Fruit fly (Drosophila melanogaster) whole organism, wandering third instar larva: ENCODE results near the gene bru3.

Source experiments
- Abd-B ChIP-seq: fragments of >200 bp; optimal IDR thresholded peaks from 2 replicates; lab custom pipeline; 2017; ENCODE audit warnings: missing biosample characterization, missing genetic modification characterization
- CG32264 ChIP-seq: fragments of 200-800 bp; sonication (Bioruptor generic); optimal IDR thresholded peaks from 2 replicates; lab custom pipeline; 2016; ENCODE audit warnings: missing biosample characterization, missing genetic modification characterization
- CG9705 ChIP-seq: fragments of 200-800 bp; sonication (Bioruptor generic); optimal IDR thresholded peaks from 2 replicates; lab custom pipeline; 2018; ENCODE audit warnings: missing biosample characterization, mild to moderate bottlenecking, missing genetic modification characterization
- CrebA ChIP-seq: fragments of 200-800 bp; sonication (Bioruptor generic); optimal IDR thresholded peaks from 2 replicates; lab custom pipeline; 2016; ENCODE audit warnings: missing biosample characterization, mild to moderate bottlenecking, missing genetic modification characterization, borderline replicate concordance
- Dif ChIP-seq: fragments of 200-275, 200-300 bp; sonication (Bioruptor generic); optimal IDR thresholded peaks from 2 replicates; lab custom pipeline; 2018; ENCODE audit warnings: missing biosample characterization, missing genetic modification characterization; ENCODE audit not compliant: partially characterized antibody
- GATAd ChIP-seq: sonication (Bioruptor generic); optimal IDR thresholded peaks from 2 replicates; lab custom pipeline; 2016; ENCODE audit warnings: missing biosample characterization, missing genetic modification characterization
- HLH106 ChIP-seq: fragments of 200-800 bp; optimal IDR thresholded peaks from 3 replicates; lab custom pipeline; 2019; ENCODE audit warnings: missing biosample characterization, mild to moderate bottlenecking, missing genetic modification characterization, moderate library complexity
- Hnf4 ChIP-seq: fragments of 200-800 bp; sonication (Bioruptor generic); optimal IDR thresholded peaks from 2 replicates; lab custom pipeline; 2016; ENCODE audit warnings: missing biosample characterization, mild to moderate bottlenecking, missing genetic modification characterization
- Hr78 ChIP-seq: fragments of >200 bp; optimal IDR thresholded peaks from 2 replicates; lab custom pipeline; 2017; ENCODE audit warnings: missing biosample characterization, missing genetic modification characterization
- Jra ChIP-seq: sonication (Bioruptor generic); optimal IDR thresholded peaks from 2 replicates; lab custom pipeline; 2016; ENCODE audit warnings: missing biosample characterization, missing genetic modification characterization
- Mio ChIP-seq: sonication (Bioruptor generic); optimal IDR thresholded peaks from 2 replicates; lab custom pipeline; 2016; ENCODE audit warnings: missing biosample characterization, missing genetic modification characterization
- Myc ChIP-seq: fragments of >200 bp; optimal IDR thresholded peaks from 2 replicates; lab custom pipeline; 2017
- N ChIP-seq: fragments of >200 bp; optimal IDR thresholded peaks from 2 replicates; lab custom pipeline; 2018; ENCODE audit warnings: missing biosample characterization, missing external identifiers, missing genetic modification characterization
- OdsH ChIP-seq: fragments of 200-800 bp; sonication (Bioruptor generic); optimal IDR thresholded peaks from 2 replicates; lab custom pipeline; 2016; ENCODE audit warnings: missing biosample characterization, mild to moderate bottlenecking, missing genetic modification characterization
- Rel ChIP-seq, 2 experiments: fragments of 200-800 bp; sonication (Bioruptor generic) in 1 of 2; optimal IDR thresholded peaks; 2 replicates in 1 of 2; 3 replicates in 1 of 2; lab custom pipeline; 2016 to 2019; ENCODE audit warnings: mild to moderate bottlenecking in 2 of 2, missing biosample characterization in 2 of 2, missing genetic modification characterization in 2 of 2, moderate library complexity in 1 of 2
- Sp1 ChIP-seq: fragments of 200-800 bp; sonication (Bioruptor generic); optimal IDR thresholded peaks from 3 replicates; lab custom pipeline; 2019; ENCODE audit warnings: missing biosample characterization, mild to moderate bottlenecking, missing genetic modification characterization, moderate library complexity
- Vsx2 ChIP-seq: fragments of 200-300, 225-300 bp; sonication (Bioruptor generic); optimal IDR thresholded peaks from 2 replicates; lab custom pipeline; 2018; ENCODE audit warnings: missing biosample characterization, missing genetic modification characterization; ENCODE audit not compliant: partially characterized antibody
- br ChIP-seq: fragments of 200-800 bp; sonication (Bioruptor generic); optimal IDR thresholded peaks from 2 replicates; lab custom pipeline; 2016; ENCODE audit warnings: missing biosample characterization, missing genetic modification characterization
- brk ChIP-seq: fragments of 200-800 bp; sonication (Bioruptor generic); optimal IDR thresholded peaks from 2 replicates; lab custom pipeline; 2016; ENCODE audit warnings: missing biosample characterization, mild to moderate bottlenecking, missing genetic modification characterization
- dl ChIP-seq, 2 experiments: fragments of 175-275, 200-275 bp in 1 of 2; fragments of 200-275 bp in 1 of 2; sonication (Bioruptor generic); optimal IDR thresholded peaks; lab custom pipeline; 2018; ENCODE audit warnings: mild to moderate bottlenecking in 2 of 2, missing biosample characterization in 2 of 2, missing genetic modification characterization in 2 of 2, moderate library complexity in 2 of 2; ENCODE audit not compliant: partially characterized antibody in 2 of 2, insufficient read depth in 1 of 2
- dmrt93B ChIP-seq: fragments of 200-800 bp; sonication (Bioruptor generic); optimal IDR thresholded peaks from 2 replicates; lab custom pipeline; 2018; ENCODE audit warnings: missing biosample characterization, mild to moderate bottlenecking, missing genetic modification characterization
- dsf ChIP-seq: sonication (Bioruptor generic); optimal IDR thresholded peaks from 2 replicates; lab custom pipeline; 2016; ENCODE audit warnings: missing biosample characterization, missing genetic modification characterization, borderline replicate concordance
- ey ChIP-seq: fragments of 200-800 bp; sonication (Bioruptor generic); optimal IDR thresholded peaks from 2 replicates; lab custom pipeline; 2016; ENCODE audit warnings: missing biosample characterization, missing genetic modification characterization
- foxo ChIP-seq, 2 experiments: fragments of 200-800 bp; sonication (Bioruptor generic); optimal IDR thresholded peaks; 2 replicates in 1 of 2; 3 replicates in 1 of 2; lab custom pipeline; 2016 to 2017; ENCODE audit warnings: missing biosample characterization in 2 of 2, missing genetic modification characterization in 2 of 2
- fru ChIP-seq: fragments of 200-800 bp; sonication (Bioruptor generic); optimal IDR thresholded peaks from 3 replicates; lab custom pipeline; 2016; ENCODE audit warnings: missing biosample characterization, mild to moderate bottlenecking, missing genetic modification characterization
- h ChIP-seq: fragments of 200-800 bp; sonication (Bioruptor generic); optimal IDR thresholded peaks from 3 replicates; lab custom pipeline; 2016; ENCODE audit warnings: missing biosample characterization, mild to moderate bottlenecking, missing genetic modification characterization
- jim ChIP-seq: fragments of 175-275, 200-325 bp; sonication (Bioruptor generic); optimal IDR thresholded peaks from 2 replicates; lab custom pipeline; 2016; ENCODE audit warnings: missing biosample characterization, mild to moderate bottlenecking, missing genetic modification characterization
- pan ChIP-seq: fragments of >200 bp; optimal IDR thresholded peaks from 2 replicates; lab custom pipeline; 2017
- rgr ChIP-seq: fragments of 200-800 bp; sonication (Bioruptor generic); optimal IDR thresholded peaks from 3 replicates; lab custom pipeline; 2016; ENCODE audit warnings: missing biosample characterization, mild to moderate bottlenecking, missing genetic modification characterization
- sage ChIP-seq: fragments of 200-800 bp; sonication (Bioruptor generic); optimal IDR thresholded peaks from 2 replicates; lab custom pipeline; 2016; ENCODE audit warnings: missing biosample characterization, mild to moderate bottlenecking, missing genetic modification characterization
- sv ChIP-seq: fragments of 200-800 bp; sonication (Bioruptor generic); optimal IDR thresholded peaks from 3 replicates; lab custom pipeline; 2016; ENCODE audit warnings: missing biosample characterization, missing genetic modification characterization
- tai ChIP-seq: sonication (Bioruptor generic); optimal IDR thresholded peaks from 2 replicates; lab custom pipeline; 2016; ENCODE audit warnings: missing biosample characterization, missing genetic modification characterization
- usp ChIP-seq: fragments of >200 bp; optimal IDR thresholded peaks from 2 replicates; lab custom pipeline; 2017; ENCODE audit warnings: missing biosample characterization, missing genetic modification characterization
- woc ChIP-seq: sonication (Bioruptor generic); optimal IDR thresholded peaks from 2 replicates; lab custom pipeline; 2016; ENCODE audit warnings: missing biosample characterization, mild to moderate bottlenecking, missing genetic modification characterization

Gene bru3

dm6 chr3L:13842140-13842539, 38.9 kb upstream of the bru3 start, which contains the start of gene CG8757:
Gene CG8757, minus strand, starts transcription at chr3L:13842240.
- no peak for TF ChIP-seq rgr (GFP tag; lab: Kevin White, UChicago)
- no peak for TF ChIP-seq h (GFP tag; lab: Kevin White, UChicago)
- no peak for TF ChIP-seq brk (GFP tag; lab: Kevin White, UChicago)
- no peak for TF ChIP-seq Mio
- no peak for TF ChIP-seq ey (GFP tag; lab: Kevin White, UChicago)
- TF ChIP-seq Hnf4 (GFP tag; lab: Kevin White, UChicago) = no peak
- TF ChIP-seq Myc (lab: Kevin White, UChicago) = no peak
- TF ChIP-seq OdsH (GFP tag; lab: Kevin White, UChicago) = no peak
- TF ChIP-seq woc (GFP tag; lab: Kevin White, UChicago) = no peak
- TF ChIP-seq CG9705 (GFP tag; lab: Kevin White, UChicago) = no peak

DNA sequence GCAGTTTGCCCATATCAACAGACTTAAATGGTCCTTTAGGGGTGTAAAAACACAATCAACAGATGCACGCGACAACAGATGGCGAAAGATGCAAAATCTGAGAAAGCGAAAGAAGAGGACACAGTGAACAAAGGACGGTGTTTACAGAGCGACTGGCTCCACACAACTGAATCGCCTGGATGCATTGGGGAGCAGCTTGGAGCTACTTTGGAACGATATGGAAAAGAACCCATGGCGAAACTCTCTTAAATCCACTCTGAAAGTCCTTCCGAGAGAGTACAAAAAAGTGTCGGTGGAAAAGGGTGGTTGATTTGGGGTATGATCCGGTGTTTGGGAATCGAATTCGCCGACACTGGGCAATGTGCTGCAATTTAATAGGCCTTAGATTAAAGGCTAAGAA, 37.5 kb upstream of the bru3 start:
- no peak for TF ChIP-seq ey (GFP tag; lab: Kevin White, UChicago)
- TF ChIP-seq CG9705 (GFP tag; lab: Kevin White, UChicago) = no peak
- no peak for TF ChIP-seq dmrt93B (GFP tag; lab: Kevin White, UChicago)
- TF ChIP-seq HLH106 (tag; lab: Kevin White, UChicago) = no peak
- TF ChIP-seq Dif = no peak
- no peak for TF ChIP-seq N
- TF ChIP-seq pan (lab: Kevin White, UChicago) = no peak
- no peak for TF ChIP-seq rgr (GFP tag; lab: Kevin White, UChicago)
- no peak for TF ChIP-seq tai
- no peak for TF ChIP-seq Myc (lab: Kevin White, UChicago)
- no peak for TF ChIP-seq Vsx2
- no peak for TF ChIP-seq GATAd (GFP tag; lab: Kevin White, UChicago)
- TF ChIP-seq br (GFP tag; lab: Kevin White, UChicago) = no peak
- TF ChIP-seq Hnf4 (GFP tag; lab: Kevin White, UChicago) = no peak
- no peak for TF ChIP-seq Jra
- no peak for TF ChIP-seq Sp1 (GFP tag; lab: Kevin White, UChicago)
- TF ChIP-seq foxo (GFP tag; optimal IDR thresholded peaks at IDR 0.05; lab: Kevin White, UChicago) = no peak
- TF ChIP-seq sage (GFP tag; lab: Kevin White, UChicago) = no peak

DNA sequence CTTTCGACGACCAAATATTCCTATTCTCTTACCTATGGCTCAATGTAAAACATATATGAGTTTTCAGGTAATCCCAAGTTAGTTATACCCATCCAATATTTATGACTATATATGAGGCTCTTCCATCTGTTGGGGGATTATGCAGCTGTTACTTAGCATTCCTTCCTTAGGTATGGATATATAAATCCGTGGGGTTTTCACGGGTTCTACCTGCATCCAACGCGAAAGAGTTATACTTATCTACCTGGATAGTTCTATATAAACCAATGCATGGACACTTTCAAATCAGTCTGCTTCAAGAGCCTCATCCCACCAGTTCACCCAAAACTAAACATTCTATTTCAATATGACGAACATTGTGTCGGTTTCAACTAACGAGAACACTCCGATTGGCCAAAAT, 34.3 kb upstream of the bru3 start, which contains the start of gene CG43184:
TSS of gene CG43184 (plus strand) at position 301 of the 400 bp plus-strand sequence.
- no peak for TF ChIP-seq Myc (lab: Kevin White, UChicago)
- TF ChIP-seq dsf (GFP tag; lab: Kevin White, UChicago) = no peak
- TF ChIP-seq Vsx2 = no peak
- no peak for TF ChIP-seq jim (GFP tag; lab: Kevin White, UChicago)
- no peak for TF ChIP-seq usp (GFP tag; lab: Kevin White, UChicago)
- no peak for TF ChIP-seq HLH106 (tag; lab: Kevin White, UChicago)
- TF ChIP-seq Hr78 (GFP tag; lab: Kevin White, UChicago) = no peak
- TF ChIP-seq ey (GFP tag; lab: Kevin White, UChicago) = no peak
- TF ChIP-seq Abd-B = no peak
- TF ChIP-seq sage (GFP tag; lab: Kevin White, UChicago) = no peak
- TF ChIP-seq tai = no peak
- no peak for TF ChIP-seq Mio

DNA sequence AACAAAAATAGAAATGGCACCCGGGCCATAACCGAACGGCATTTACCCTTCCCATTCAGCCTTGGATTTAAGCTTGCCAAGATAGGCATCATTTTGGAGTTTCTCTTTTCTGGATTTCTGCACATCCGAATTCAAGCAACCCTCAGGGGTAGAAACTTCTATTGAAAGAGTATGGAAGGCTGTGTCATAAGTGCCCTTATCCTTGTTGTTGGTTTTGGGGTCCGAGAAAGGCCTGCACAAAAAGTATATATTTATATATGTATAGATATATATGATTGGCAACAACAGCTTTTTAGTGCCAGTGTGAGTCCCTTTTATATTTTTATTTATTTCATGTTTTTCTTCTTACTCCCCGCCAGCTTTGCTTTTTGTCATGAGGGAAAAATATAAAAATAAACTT, 40.1 kb downstream of the bru3 start:
- TF ChIP-seq Hnf4 (GFP tag; lab: Kevin White, UChicago) (no peak), Vsx2 (no peak), h (GFP tag; lab: Kevin White, UChicago) (no peak), Sp1 (GFP tag; lab: Kevin White, UChicago) (no peak), ey (GFP tag; lab: Kevin White, UChicago) (no peak), N (no peak), Rel (GFP tag; optimal IDR thresholded peaks at IDR 0.05; lab: Kevin White, UChicago) (no peak), Rel (tag; optimal IDR thresholded peaks at IDR 0.05; lab: Kevin White, UChicago) (no peak), brk (GFP tag; lab: Kevin White, UChicago) (no peak), fru (GFP tag; lab: Kevin White, UChicago) (no peak), jim (GFP tag; lab: Kevin White, UChicago) (no peak), GATAd (GFP tag; lab: Kevin White, UChicago) (no peak), CrebA (GFP tag; lab: Kevin White, UChicago) (no peak), usp (GFP tag; lab: Kevin White, UChicago) (no peak), dmrt93B (GFP tag; lab: Kevin White, UChicago) (no peak)

DNA sequence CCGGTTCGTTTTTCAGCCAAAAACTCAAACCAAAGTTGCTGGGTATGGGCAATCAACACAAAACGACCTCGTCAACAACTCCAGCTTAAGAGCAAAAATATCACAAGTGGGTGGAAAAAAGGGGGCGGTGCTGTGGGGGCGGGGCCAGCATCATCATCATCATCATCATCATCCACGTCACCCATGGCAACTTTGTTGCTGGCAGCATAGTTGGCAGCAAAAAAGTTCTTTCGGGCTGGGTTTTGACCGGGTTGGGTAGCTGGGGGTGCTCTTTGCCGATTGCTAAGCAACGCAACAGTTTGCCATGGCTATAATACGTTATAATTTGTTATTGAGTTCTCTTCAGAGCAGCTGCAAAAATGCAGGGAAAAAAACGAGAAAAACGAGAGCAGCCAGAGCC, 40.6 kb downstream of the bru3 start:
- TF ChIP-seq pan (lab: Kevin White, UChicago) (no peak), Sp1 (GFP tag; lab: Kevin White, UChicago) (no peak), ey (GFP tag; lab: Kevin White, UChicago) (no peak), rgr (GFP tag; lab: Kevin White, UChicago) (no peak), dl (GFP tag; optimal IDR thresholded peaks at IDR 0.05; lab: Kevin White, UChicago; ENCODE audit: insufficient read depth in 1 of 2, partially characterized antibody in 2 of 2) (no peak), br (GFP tag; lab: Kevin White, UChicago) (no peak), dsf (GFP tag; lab: Kevin White, UChicago) (no peak), Vsx2 (no peak), CG32264 (GFP tag; lab: Kevin White, UChicago) (no peak), foxo (GFP tag; optimal IDR thresholded peaks at IDR 0.05; lab: Kevin White, UChicago) (no peak), tai (no peak), sage (GFP tag; lab: Kevin White, UChicago) (no peak), Rel (GFP tag; optimal IDR thresholded peaks at IDR 0.05; lab: Kevin White, UChicago) (no peak), Rel (tag; optimal IDR thresholded peaks at IDR 0.05; lab: Kevin White, UChicago) (no peak), dmrt93B (GFP tag; lab: Kevin White, UChicago) (no peak), sv (GFP tag; lab: Kevin White, UChicago) (no peak), GATAd (GFP tag; lab: Kevin White, UChicago) (no peak)
